Fruit fly (Drosophila melanogaster): Measurements from ENCODE around the gene CG3402.

CG3402 gene

DNA sequence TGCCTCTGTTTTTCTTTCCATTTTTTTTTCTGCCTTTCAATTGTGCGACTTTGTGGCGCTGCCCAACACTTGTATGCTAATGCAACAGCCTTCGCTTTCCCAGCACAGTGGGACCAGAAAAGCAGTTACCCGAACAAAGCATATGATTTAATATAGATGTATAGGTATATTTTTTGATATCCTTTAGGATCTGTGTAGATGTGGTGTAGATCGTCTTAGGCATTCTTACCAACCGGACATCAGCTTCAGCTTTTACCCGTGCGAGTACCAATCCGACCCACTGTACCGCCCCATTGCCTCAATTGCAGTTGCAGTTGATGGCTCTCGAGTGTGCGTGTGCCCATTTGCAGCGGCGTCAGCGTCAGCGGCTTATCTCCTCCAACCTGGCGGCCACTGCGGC is 16.2 kb downstream of the CG3402 start (continued):
- peak; percentile 2 for TF ChIP-seq twi (tag; optimal IDR thresholded peaks at IDR 0.05)
- TF ChIP-seq shn (GFP tag; optimal IDR thresholded peaks at IDR 0.05) = peak; percentile 32
- TF ChIP-seq pnt (GFP tag; optimal IDR thresholded peaks at IDR 0.05) = peak; percentile 20
- TF ChIP-seq CG17802 (tag; optimal IDR thresholded peaks at IDR 0.05) = peak; percentile 46
- TF ChIP-seq CG14050 (GFP tag; IDR thresholded peaks at IDR 0.05) = peak; percentile 50; the same call in 2 of the 3 replicates
- TF ChIP-seq D19B (GFP tag; optimal IDR thresholded peaks at IDR 0.05) = no peak
- TF ChIP-seq MESR4 (GFP tag; optimal IDR thresholded peaks at IDR 0.05) = no peak
- no peak for TF ChIP-seq prd (optimal IDR thresholded peaks at IDR 0.05)
- peak; percentile 80; the same call in 2 of the 3 replicates for TF ChIP-seq prd (GFP tag; IDR thresholded peaks at IDR 0.05)
- peak; percentile 58 for TF ChIP-seq Spps (tag; optimal IDR thresholded peaks at IDR 0.05)
- TF ChIP-seq chif (GFP tag; optimal IDR thresholded peaks at IDR 0.05) = peak; percentile 70 to 73
- TF ChIP-seq Fer1 (GFP tag; optimal IDR thresholded peaks at IDR 0.05) = no peak
- TF ChIP-seq GATAe (GFP tag; conservative IDR thresholded peaks at IDR 0.05) = no peak
- no peak for TF ChIP-seq CG8478 (optimal IDR thresholded peaks at IDR 0.05)
- peak; percentile 98 for TF ChIP-seq Drgx (GFP tag; IDR thresholded peaks at IDR 0.05)
- TF ChIP-seq psq (GFP tag; optimal IDR thresholded peaks at IDR 0.05) = no peak
- peak; percentile 71 for TF ChIP-seq CG4820 (GFP tag; optimal IDR thresholded peaks at IDR 0.05)
- no peak for TF ChIP-seq tup (GFP tag; optimal IDR thresholded peaks at IDR 0.05)
- TF ChIP-seq kni (GFP tag; optimal IDR thresholded peaks at IDR 0.05) = no peak
- no peak for TF ChIP-seq emc (GFP tag; optimal IDR thresholded peaks at IDR 0.05)
- peak; percentile 15 for TF ChIP-seq Meics (GFP tag; optimal IDR thresholded peaks at IDR 0.05)
- peak; percentile 57; the same call in 1 of the 3 replicates for TF ChIP-seq H15 (GFP tag; IDR thresholded peaks at IDR 0.05)
- TF ChIP-seq CG4730 (GFP tag; IDR thresholded peaks at IDR 0.05) = peak; percentile 42
- TF ChIP-seq ranshi (GFP tag; IDR thresholded peaks at IDR 0.05) = peak; percentile 67
- peak; percentile 63 for TF ChIP-seq CG4404 (GFP tag; IDR thresholded peaks at IDR 0.05)
- TF ChIP-seq so (GFP tag; IDR thresholded peaks at IDR 0.05) = peak; percentile 40; the same call in 1 of the 3 replicates
- TF ChIP-seq org-1 (GFP tag; optimal IDR thresholded peaks at IDR 0.05) = peak; percentile 54
- TF ChIP-seq CG9727 (GFP tag; optimal IDR thresholded peaks at IDR 0.05) = peak; percentile 47
- TF ChIP-seq abd-A (tag; optimal IDR thresholded peaks at IDR 0.05) = no peak
- TF ChIP-seq CG8359 (GFP tag; optimal IDR thresholded peaks at IDR 0.05; ENCODE audit: borderline replicate concordance) = peak; percentile 32
- TF ChIP-seq CG13123 (GFP tag; optimal IDR thresholded peaks at IDR 0.05) = no peak
- TF ChIP-seq Myb (GFP tag; optimal IDR thresholded peaks at IDR 0.05) = peak; percentile 2
- TF ChIP-seq Bdp1 (GFP tag; optimal IDR thresholded peaks at IDR 0.05) = peak; percentile 20
- peak; percentile 32; the same call in 1 of the 2 replicates for TF ChIP-seq CG14014 (GFP tag; IDR thresholded peaks at IDR 0.05)
- peak; percentile 56 for TF ChIP-seq CG15601 (tag; optimal IDR thresholded peaks at IDR 0.05)
- TF ChIP-seq Doc3 (GFP tag; IDR thresholded peaks at IDR 0.05; ENCODE audit: partially characterized antibody) = no peak
- peak; percentile 52 for TF ChIP-seq CG2202 (tag; optimal IDR thresholded peaks at IDR 0.05)
- TF ChIP-seq ash1 (GFP tag; optimal IDR thresholded peaks at IDR 0.05) = no peak
- peak; percentile 92 for TF ChIP-seq CG4707 (GFP tag; optimal IDR thresholded peaks at IDR 0.05)
- 0 out of 2 replicates have a peak, but pooled peaks have one; percentile 51 for TF ChIP-seq sens-2 (GFP tag; IDR thresholded peaks at IDR 0.05)
- TF ChIP-seq fd96Cb (tag; optimal IDR thresholded peaks at IDR 0.05) = peak; percentile 74
- peak; percentile 27 for TF ChIP-seq CG9609 (GFP tag; optimal IDR thresholded peaks at IDR 0.05)
- TF ChIP-seq Pdp1 (GFP tag; optimal IDR thresholded peaks at IDR 0.05) = peak; percentile 25 to 36
- TF ChIP-seq amos (GFP tag; IDR thresholded peaks at IDR 0.05; ENCODE audit: partially characterized antibody) = no peak
- TF ChIP-seq Sry-β (GFP tag; optimal IDR thresholded peaks at IDR 0.05) = no peak
- TF ChIP-seq CG16815 (GFP tag; optimal IDR thresholded peaks at IDR 0.05) = peak; percentile 55
- peak; percentile 75 for TF ChIP-seq CG18262 (tag; optimal IDR thresholded peaks at IDR 0.05)
- peak; percentile 24 for TF ChIP-seq CG6654 (GFP tag; optimal IDR thresholded peaks at IDR 0.05)
- peak; percentile 77 for TF ChIP-seq gsb-n (tag; optimal IDR thresholded peaks at IDR 0.05)
- peak; percentile 57 for TF ChIP-seq CG12219 (GFP tag; optimal IDR thresholded peaks at IDR 0.05)
- TF ChIP-seq CG12659 (GFP tag; optimal IDR thresholded peaks at IDR 0.05) = peak; percentile 27

Measured in whole organism, embryonic.